Worm (Caenorhabditis elegans) whole organism, L1 larva: ENCODE data around the gene D1069.3.

Source experiments
- ama-1 ChIP-seq: fragments of 150-350 bp; optimal IDR thresholded peaks from 2 replicates; lab custom pipeline; 2014
- hpl-2 ChIP-seq: fragments of 150-350 bp; optimal IDR thresholded peaks from 2 replicates; lab custom pipeline; 2014; ENCODE audit warnings: missing biosample characterization, missing genetic modification reagents, missing genetic modification characterization
- nhr-71 ChIP-seq: sonication (generic microtip); optimal IDR thresholded peaks from 2 replicates; lab custom pipeline; 2016; ENCODE audit warnings: mild to moderate bottlenecking, missing genetic modification characterization, moderate library complexity, missing compliant biosample characterization
- nhr-77 ChIP-seq: fragments of 150-350 bp; optimal IDR thresholded peaks from 2 replicates; lab custom pipeline; 2014; ENCODE audit warnings: missing biosample characterization, missing genetic modification characterization
- nhr-84 ChIP-seq: sonication (generic microtip); optimal IDR thresholded peaks from 2 replicates; lab custom pipeline; 2017; ENCODE audit warnings: missing biosample characterization, missing genetic modification characterization
- unc-62 ChIP-seq: fragments of 150-350 bp; optimal IDR thresholded peaks from 2 replicates; lab custom pipeline; 2014; ENCODE audit warnings: missing biosample characterization, missing genetic modification reagents, missing genetic modification characterization

- TF ChIP-seq hpl-2 (GFP tag; lab: Kevin White, UChicago) (no peak), unc-62 (no peak), nhr-77 (tag; lab: Kevin White, UChicago) (no peak), ama-1 (lab: Kevin White, UChicago) (no peak), nhr-84 (tag; lab: Kevin White, UChicago) (no peak), nhr-71 (no peak)
Observed at ce11 chrII:370394-370793, 22.7 kb upstream of the D1069.3 start.
